Worm (Caenorhabditis elegans) whole organism, early embryonic: Measurements from ENCODE around the gene ddo-2.

Experiments
- F13C5.2 ChIP-seq: sonication (generic microtip); optimal IDR thresholded peaks from 2 replicates; lab custom pipeline; 2017; ENCODE audit warnings: mild to moderate bottlenecking, missing genetic modification characterization, inconsistent platforms, missing compliant biosample characterization
- aly-1 ChIP-seq: sonication (generic microtip); optimal IDR thresholded peaks from 2 replicates; lab custom pipeline; 2016; ENCODE audit warnings: missing genetic modification characterization, missing compliant biosample characterization
- ama-1 ChIP-seq: fragments of 150-350 bp; optimal IDR thresholded peaks from 2 replicates; lab custom pipeline; 2014
- hmg-4 ChIP-seq: fragments of 200-800 bp; sonication (Bioruptor generic); optimal IDR thresholded peaks from 2 replicates; lab custom pipeline; 2018; ENCODE audit warnings: mild to moderate bottlenecking, missing genetic modification characterization, missing compliant biosample characterization
- tbx-11 ChIP-seq: fragments of 200-800 bp; sonication (Bioruptor generic); IDR thresholded peaks from 2 replicates; pipeline ENCODE4 v1.3.6; 2022; ENCODE audit warnings: missing genetic modification characterization, missing compliant biosample characterization
- tbx-37 ChIP-seq: fragments of 200-800 bp; sonication (Bioruptor generic); conservative IDR thresholded peaks from 2 replicates; pipeline ENCODE4 v1.3.6; 2022; ENCODE audit warnings: missing genetic modification reagents, missing genetic modification characterization, missing compliant biosample characterization
- tra-4 ChIP-seq: sonication (generic microtip); optimal IDR thresholded peaks from 2 replicates; lab custom pipeline; 2017; ENCODE audit warnings: missing genetic modification characterization, missing compliant biosample characterization

DNA sequence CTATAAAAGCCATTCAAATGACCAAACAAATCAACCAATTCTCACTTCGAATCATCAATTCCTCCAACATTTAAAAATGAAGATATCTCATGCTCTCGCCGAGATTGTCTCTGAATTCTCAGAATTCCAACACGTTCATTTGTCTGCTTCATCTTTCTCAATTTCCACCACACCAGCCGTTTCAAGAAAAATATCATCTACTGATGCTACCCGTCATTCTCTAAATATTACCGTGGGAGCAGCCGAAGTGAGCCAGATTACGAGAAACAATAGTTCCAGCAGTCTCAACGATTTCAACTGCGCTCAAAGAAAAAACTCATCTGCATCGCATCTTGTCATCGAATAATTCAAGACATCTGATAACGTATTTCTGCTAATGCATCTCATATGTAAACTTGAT, 20.6 kb downstream of the ddo-2 start, which contains the start of gene F18E3.12:
- no peak for TF ChIP-seq tbx-11
- TF ChIP-seq F13C5.2 = no peak
- no peak for TF ChIP-seq hmg-4
- no peak for TF ChIP-seq ama-1 (lab: Kevin White, UChicago)
- TF ChIP-seq tra-4 (tag; lab: Kevin White, UChicago) = no peak
- TF ChIP-seq aly-1 (tag; lab: Kevin White, UChicago) = no peak
- TF ChIP-seq tbx-37 = no peak
